Fruit fly (Drosophila melanogaster): ENCODE results near the gene CG14260.
A peak's percentile ranks its signal among the peaks of the same experiment; 100 is the strongest.

Gene CG14260

DNA sequence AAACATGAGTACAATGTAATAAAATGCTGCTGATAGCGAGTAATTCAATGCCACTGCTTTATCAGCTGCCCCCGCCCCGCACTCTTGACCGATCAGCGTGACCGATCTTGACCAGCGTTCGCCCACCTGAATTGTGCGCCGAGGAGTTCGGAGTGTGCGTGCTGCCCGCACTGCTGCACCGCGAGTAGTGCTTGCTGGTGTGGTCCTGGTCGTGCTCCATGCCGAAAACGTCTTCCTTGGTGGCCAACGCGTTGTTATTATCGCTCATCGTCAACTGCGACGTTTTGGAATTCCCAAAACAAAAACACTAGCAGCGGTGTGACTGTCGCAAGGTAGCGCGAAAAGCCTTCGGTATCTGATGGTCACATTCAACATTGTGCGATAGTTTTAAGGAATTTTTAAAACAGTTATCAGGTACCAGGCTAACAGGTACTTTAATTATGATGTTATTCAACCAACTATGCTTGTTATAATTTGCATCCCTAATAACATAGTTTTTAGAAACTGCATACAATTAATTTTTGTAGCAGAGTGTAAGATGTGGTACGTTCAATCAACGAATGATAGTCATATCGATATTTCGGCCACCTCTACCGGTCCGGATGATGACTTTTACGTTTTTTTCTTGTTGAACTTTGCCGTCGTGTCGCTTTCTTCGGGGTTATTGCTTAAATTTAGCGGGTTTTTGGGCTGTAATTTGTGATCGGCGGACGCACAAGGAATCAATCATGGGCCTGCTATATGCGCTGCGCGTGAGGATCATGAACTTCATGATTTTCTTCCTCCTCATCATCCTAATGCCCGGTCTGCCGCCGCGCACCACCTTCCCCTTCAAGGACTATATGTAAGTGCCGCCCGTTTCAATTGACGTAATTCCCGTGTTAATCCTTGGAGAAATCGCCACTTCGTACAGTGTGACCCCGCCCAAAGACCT lies 23.2 kb downstream of the CG14260 start, which contains the start of the genes bigmax and Hmu:
Gene bigmax (minus strand): TSS at position 325 of the 934 bp plus-strand sequence.
Gene Hmu (plus strand): TSS at position 568 of the 934 bp plus-strand sequence.
- TF ChIP-seq Dfd (GFP tag; optimal IDR thresholded peaks at IDR 0.05) (no peak), woc (GFP tag; optimal IDR thresholded peaks at IDR 0.05) (peak; percentile 92), Myc (optimal IDR thresholded peaks at IDR 0.05) (no peak), tai (GFP tag; optimal IDR thresholded peaks at IDR 0.05) (no peak), Rel (GFP tag; optimal IDR thresholded peaks at IDR 0.05) (no peak), Rel (tag; optimal IDR thresholded peaks at IDR 0.05) (peak; percentile 100), sage (GFP tag; optimal IDR thresholded peaks at IDR 0.05) (no peak), Dif (GFP tag; optimal IDR thresholded peaks at IDR 0.05; ENCODE audit: partially characterized antibody) (peak; percentile 48), foxo (GFP tag; optimal IDR thresholded peaks at IDR 0.05) (peak; percentile 5 to 89), br (GFP tag; optimal IDR thresholded peaks at IDR 0.05) (peak; percentile 75), lola (GFP tag; optimal IDR thresholded peaks at IDR 0.05) (no peak), dl (GFP tag; optimal IDR thresholded peaks at IDR 0.05; ENCODE audit: insufficient read depth in 1 of 2, partially characterized antibody in 2 of 2) (no peak), CrebA (GFP tag; optimal IDR thresholded peaks at IDR 0.05; ENCODE audit: borderline replicate concordance) (no peak), fru (GFP tag; optimal IDR thresholded peaks at IDR 0.05) (peak; percentile 83), dmrt93B (GFP tag; optimal IDR thresholded peaks at IDR 0.05) (peak; percentile 47), jim (GFP tag; optimal IDR thresholded peaks at IDR 0.05) (no peak), pan (optimal IDR thresholded peaks at IDR 0.05) (no peak), psq (GFP tag; optimal IDR thresholded peaks at IDR 0.05) (peak; percentile 63), h (GFP tag; optimal IDR thresholded peaks at IDR 0.05) (peak; percentile 85), sv (GFP tag; optimal IDR thresholded peaks at IDR 0.05) (peak; percentile 82), rgr (GFP tag; optimal IDR thresholded peaks at IDR 0.05) (peak; percentile 87), Vsx2 (GFP tag; optimal IDR thresholded peaks at IDR 0.05; ENCODE audit: partially characterized antibody) (no peak), Jra (GFP tag; optimal IDR thresholded peaks at IDR 0.05) (peak; percentile 93), ey (GFP tag; optimal IDR thresholded peaks at IDR 0.05) (peak; percentile 87), Sp1 (GFP tag; optimal IDR thresholded peaks at IDR 0.05) (peak; percentile 75), Mio (GFP tag; optimal IDR thresholded peaks at IDR 0.05) (no peak), Hr78 (GFP tag; optimal IDR thresholded peaks at IDR 0.05) (no peak), Hnf4 (GFP tag; optimal IDR thresholded peaks at IDR 0.05) (peak; percentile 93), brk (GFP tag; optimal IDR thresholded peaks at IDR 0.05) (no peak), usp (GFP tag; optimal IDR thresholded peaks at IDR 0.05) (no peak), Hr83 (GFP tag; optimal IDR thresholded peaks at IDR 0.05; ENCODE audit: poor library complexity, severe bottlenecking) (peak; percentile 74), GATAd (GFP tag; optimal IDR thresholded peaks at IDR 0.05) (peak; percentile 75), N (GFP tag; optimal IDR thresholded peaks at IDR 0.05) (no peak), HLH106 (tag; optimal IDR thresholded peaks at IDR 0.05) (peak; percentile 80), CG9705 (GFP tag; optimal IDR thresholded peaks at IDR 0.05) (peak; percentile 68), OdsH (GFP tag; optimal IDR thresholded peaks at IDR 0.05) (peak; percentile 70), Abd-B (GFP tag; optimal IDR thresholded peaks at IDR 0.05) (no peak), CG32264 (GFP tag; optimal IDR thresholded peaks at IDR 0.05) (peak; percentile 71), dsf (GFP tag; optimal IDR thresholded peaks at IDR 0.05; ENCODE audit: borderline replicate concordance) (peak; percentile 82)

DNA sequence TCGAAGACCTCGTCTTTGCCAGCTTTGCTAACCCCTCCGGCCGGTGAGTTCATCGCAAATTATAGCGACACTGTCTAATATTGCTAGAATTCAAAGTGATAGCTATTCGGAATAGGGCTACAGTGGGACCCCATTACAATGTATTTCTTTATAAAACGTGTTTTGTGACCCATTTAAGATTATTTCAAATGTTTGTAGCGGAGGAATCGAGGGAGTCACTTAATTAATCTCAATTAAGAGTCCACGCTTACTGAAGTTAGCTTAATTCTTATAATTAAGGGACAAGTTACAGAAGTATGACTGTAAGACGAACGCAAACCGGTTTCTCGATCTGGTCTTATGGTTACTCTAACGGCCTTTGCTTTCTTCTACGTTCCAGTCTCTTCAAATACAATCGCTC lies 24.4 kb downstream of the CG14260 start:
- TF ChIP-seq OdsH (GFP tag; optimal IDR thresholded peaks at IDR 0.05) (peak; percentile 3), Hr83 (GFP tag; optimal IDR thresholded peaks at IDR 0.05; ENCODE audit: poor library complexity, severe bottlenecking) (no peak), fru (GFP tag; optimal IDR thresholded peaks at IDR 0.05) (peak; percentile 43), Hnf4 (GFP tag; optimal IDR thresholded peaks at IDR 0.05) (peak; percentile 13), sage (GFP tag; optimal IDR thresholded peaks at IDR 0.05) (no peak), Sp1 (GFP tag; optimal IDR thresholded peaks at IDR 0.05) (no peak), dmrt93B (GFP tag; optimal IDR thresholded peaks at IDR 0.05) (no peak), woc (GFP tag; optimal IDR thresholded peaks at IDR 0.05) (no peak), h (GFP tag; optimal IDR thresholded peaks at IDR 0.05) (peak; percentile 65), sv (GFP tag; optimal IDR thresholded peaks at IDR 0.05) (no peak), CG32264 (GFP tag; optimal IDR thresholded peaks at IDR 0.05) (no peak), jim (GFP tag; optimal IDR thresholded peaks at IDR 0.05) (no peak), pan (optimal IDR thresholded peaks at IDR 0.05) (no peak), Vsx2 (GFP tag; optimal IDR thresholded peaks at IDR 0.05; ENCODE audit: partially characterized antibody) (no peak), br (GFP tag; optimal IDR thresholded peaks at IDR 0.05) (peak; percentile 8), N (GFP tag; optimal IDR thresholded peaks at IDR 0.05) (no peak), ey (GFP tag; optimal IDR thresholded peaks at IDR 0.05) (peak; percentile 28), dsf (GFP tag; optimal IDR thresholded peaks at IDR 0.05; ENCODE audit: borderline replicate concordance) (no peak), Hr78 (GFP tag; optimal IDR thresholded peaks at IDR 0.05) (no peak), usp (GFP tag; optimal IDR thresholded peaks at IDR 0.05) (no peak), Dfd (GFP tag; optimal IDR thresholded peaks at IDR 0.05) (no peak), Jra (GFP tag; optimal IDR thresholded peaks at IDR 0.05) (no peak), lola (GFP tag; optimal IDR thresholded peaks at IDR 0.05) (no peak), foxo (GFP tag; optimal IDR thresholded peaks at IDR 0.05) (peak in 1 of 2 experiments; percentile 38), Mio (GFP tag; optimal IDR thresholded peaks at IDR 0.05) (no peak), Abd-B (GFP tag; optimal IDR thresholded peaks at IDR 0.05) (no peak), GATAd (GFP tag; optimal IDR thresholded peaks at IDR 0.05) (no peak), rgr (GFP tag; optimal IDR thresholded peaks at IDR 0.05) (peak; percentile 34), dl (GFP tag; optimal IDR thresholded peaks at IDR 0.05; ENCODE audit: insufficient read depth in 1 of 2, partially characterized antibody in 2 of 2) (no peak), Rel (GFP tag; optimal IDR thresholded peaks at IDR 0.05) (no peak), Rel (tag; optimal IDR thresholded peaks at IDR 0.05) (no peak), psq (GFP tag; optimal IDR thresholded peaks at IDR 0.05) (no peak), HLH106 (tag; optimal IDR thresholded peaks at IDR 0.05) (peak; percentile 23), Myc (optimal IDR thresholded peaks at IDR 0.05) (no peak), CrebA (GFP tag; optimal IDR thresholded peaks at IDR 0.05; ENCODE audit: borderline replicate concordance) (no peak), CG9705 (GFP tag; optimal IDR thresholded peaks at IDR 0.05) (no peak), tai (GFP tag; optimal IDR thresholded peaks at IDR 0.05) (no peak), brk (GFP tag; optimal IDR thresholded peaks at IDR 0.05) (no peak), Dif (GFP tag; optimal IDR thresholded peaks at IDR 0.05; ENCODE audit: partially characterized antibody) (no peak)

All from whole organism, wandering third instar larva.